Worm (Caenorhabditis elegans) whole organism, L3 larva: ENCODE results near the gene C06G4.4.

Experiments
- R02D3.7 ChIP-seq: fragments of 150-350 bp; optimal IDR thresholded peaks from 2 replicates; lab custom pipeline; 2014; ENCODE audit warnings: missing biosample characterization, missing genetic modification characterization
- ZK546.5 ChIP-seq: sonication (generic microtip); optimal IDR thresholded peaks from 2 replicates; lab custom pipeline; 2017; ENCODE audit warnings: missing biosample characterization, missing genetic modification characterization
- aly-2 ChIP-seq: fragments of 150-350 bp; optimal IDR thresholded peaks from 2 replicates; lab custom pipeline; 2014; ENCODE audit warnings: missing biosample characterization, missing genetic modification characterization
- ama-1 ChIP-seq: fragments of 150-350 bp; optimal IDR thresholded peaks from 2 replicates; lab custom pipeline; 2018
- ceh-16 ChIP-seq: sonication (generic microtip); optimal IDR thresholded peaks from 2 replicates; lab custom pipeline; 2017; ENCODE audit warnings: missing biosample characterization, missing genetic modification characterization
- ceh-28 ChIP-seq: fragments of 150-350 bp; optimal IDR thresholded peaks from 2 replicates; lab custom pipeline; 2014; ENCODE audit warnings: missing biosample characterization, missing genetic modification reagents, missing genetic modification characterization
- ceh-82 ChIP-seq: fragments of 150-350 bp; optimal IDR thresholded peaks from 2 replicates; lab custom pipeline; 2014; ENCODE audit warnings: missing biosample characterization, missing genetic modification characterization
- ceh-9 ChIP-seq: sonication (generic microtip); optimal IDR thresholded peaks from 2 replicates; lab custom pipeline; 2018; ENCODE audit warnings: missing biosample characterization, missing genetic modification characterization
- egl-27 ChIP-seq: sonication (generic microtip); optimal IDR thresholded peaks from 4 replicates; lab custom pipeline; 2017; ENCODE audit warnings: missing biosample characterization, missing genetic modification reagents, missing genetic modification characterization
- elt-1 ChIP-seq: fragments of 150-350 bp; optimal IDR thresholded peaks from 2 replicates; lab custom pipeline; 2014; ENCODE audit warnings: missing biosample characterization, missing genetic modification characterization
- elt-2 ChIP-seq: sonication (generic microtip); optimal IDR thresholded peaks from 2 replicates; lab custom pipeline; 2016; ENCODE audit warnings: missing genetic modification reagents, mild to moderate bottlenecking, missing genetic modification characterization, missing compliant biosample characterization
- eor-1 ChIP-seq, 2 experiments: fragments of 150-350 bp; optimal IDR thresholded peaks; 2 replicates each; lab custom pipeline; 2014 to 2018; ENCODE audit warnings: missing biosample characterization in 2 of 2, missing genetic modification characterization in 2 of 2
- fkh-10 ChIP-seq: sonication (generic microtip); optimal IDR thresholded peaks from 2 replicates; lab custom pipeline; 2017; ENCODE audit warnings: missing biosample characterization, missing genetic modification reagents, missing genetic modification characterization
- fos-1 ChIP-seq: fragments of 150-350 bp; optimal IDR thresholded peaks from 2 replicates; lab custom pipeline; 2014; ENCODE audit warnings: missing biosample characterization, missing genetic modification characterization
- hmg-11 ChIP-seq: sonication (generic microtip); optimal IDR thresholded peaks from 2 replicates; lab custom pipeline; 2016; ENCODE audit warnings: missing genetic modification characterization, missing compliant biosample characterization
- jun-1 ChIP-seq: fragments of 150-350 bp; optimal IDR thresholded peaks from 2 replicates; lab custom pipeline; 2014; ENCODE audit warnings: missing biosample characterization, missing genetic modification reagents, missing genetic modification characterization
- lin-15B ChIP-seq: fragments of 150-350 bp; optimal IDR thresholded peaks from 2 replicates; lab custom pipeline; 2014; ENCODE audit warnings: missing biosample characterization, missing genetic modification characterization
- lin-39 ChIP-seq: fragments of 150-350 bp; optimal IDR thresholded peaks from 2 replicates; lab custom pipeline; 2018; ENCODE audit warnings: missing biosample characterization, missing genetic modification reagents, missing genetic modification characterization
- lsy-12 ChIP-seq: sonication (generic microtip); optimal IDR thresholded peaks from 2 replicates; lab custom pipeline; 2016; ENCODE audit warnings: mild to moderate bottlenecking, missing genetic modification characterization, missing compliant biosample characterization
- mdl-1 ChIP-seq: fragments of 150-350 bp; optimal IDR thresholded peaks from 2 replicates; lab custom pipeline; 2014; ENCODE audit warnings: missing biosample characterization, missing genetic modification characterization
- mml-1 ChIP-seq: fragments of 150-350 bp; sonication (generic microtip); optimal IDR thresholded peaks from 3 replicates; lab custom pipeline; 2014; ENCODE audit warnings: missing biosample characterization, missing genetic modification characterization
- nfya-1 ChIP-seq: sonication (generic microtip); optimal IDR thresholded peaks from 2 replicates; lab custom pipeline; 2017; ENCODE audit warnings: missing genetic modification characterization, mild to moderate bottlenecking, missing compliant biosample characterization, antibody characterized with exemption, moderate library complexity; ENCODE audit not compliant: insufficient read depth
- nhr-11 ChIP-seq: fragments of 150-350 bp; optimal IDR thresholded peaks from 2 replicates; lab custom pipeline; 2014; ENCODE audit warnings: missing biosample characterization, missing genetic modification characterization
- nhr-23 ChIP-seq: fragments of 150-350 bp; optimal IDR thresholded peaks from 2 replicates; lab custom pipeline; 2014; ENCODE audit warnings: missing biosample characterization, missing genetic modification reagents, missing genetic modification characterization
- nhr-237 ChIP-seq: fragments of 150-350 bp; optimal IDR thresholded peaks from 2 replicates; lab custom pipeline; 2014; ENCODE audit warnings: missing biosample characterization, missing genetic modification characterization
- nhr-25 ChIP-seq: sonication (generic microtip); optimal IDR thresholded peaks from 2 replicates; lab custom pipeline; 2017; ENCODE audit warnings: missing biosample characterization, missing genetic modification characterization
- nhr-43 ChIP-seq: sonication (generic microtip); optimal IDR thresholded peaks from 2 replicates; lab custom pipeline; 2016; ENCODE audit warnings: mild to moderate bottlenecking, missing genetic modification characterization, missing compliant biosample characterization; ENCODE audit not compliant: poor library complexity, severe bottlenecking
- nhr-77 ChIP-seq: fragments of 150-350 bp; optimal IDR thresholded peaks from 2 replicates; lab custom pipeline; 2014; ENCODE audit warnings: missing biosample characterization, missing genetic modification characterization
- pha-4 ChIP-seq: fragments of 150-350 bp; optimal IDR thresholded peaks from 2 replicates; lab custom pipeline; 2014; ENCODE audit warnings: missing biosample characterization, missing genetic modification reagents, missing genetic modification characterization
- pqm-1 ChIP-seq: fragments of 150-350 bp; optimal IDR thresholded peaks from 2 replicates; lab custom pipeline; 2017; ENCODE audit warnings: missing biosample characterization, missing genetic modification characterization, inconsistent platforms
- sea-2 ChIP-seq: fragments of 150-350 bp; sonication (generic microtip); optimal IDR thresholded peaks from 4 replicates; lab custom pipeline; 2014; ENCODE audit warnings: missing biosample characterization, missing genetic modification reagents, missing genetic modification characterization
- skn-1 ChIP-seq: fragments of 150-350 bp; optimal IDR thresholded peaks from 2 replicates; lab custom pipeline; 2014; ENCODE audit warnings: missing biosample characterization, missing genetic modification characterization
- snpc-4 ChIP-seq: fragments of 150-350 bp; optimal IDR thresholded peaks from 2 replicates; lab custom pipeline; 2014; ENCODE audit warnings: missing biosample characterization, missing genetic modification characterization
- tbx-2 ChIP-seq: sonication (generic microtip); optimal IDR thresholded peaks from 2 replicates; lab custom pipeline; 2016; ENCODE audit warnings: mild to moderate bottlenecking, missing genetic modification characterization, missing compliant biosample characterization
- unc-39 ChIP-seq: sonication (generic microtip); optimal IDR thresholded peaks from 4 replicates; lab custom pipeline; 2017; ENCODE audit warnings: missing biosample characterization, missing genetic modification characterization
- unc-62 ChIP-seq: fragments of 150-350 bp; sonication (generic microtip); optimal IDR thresholded peaks from 4 replicates; lab custom pipeline; 2014; ENCODE audit warnings: missing biosample characterization, missing genetic modification reagents, missing genetic modification characterization
- ztf-11 ChIP-seq: fragments of 150-350 bp; optimal IDR thresholded peaks from 2 replicates; lab custom pipeline; 2014; ENCODE audit warnings: missing biosample characterization, missing genetic modification characterization
- ztf-4 ChIP-seq: fragments of 150-350 bp; optimal IDR thresholded peaks from 2 replicates; lab custom pipeline; 2014; ENCODE audit warnings: missing biosample characterization, missing genetic modification characterization

The C06G4.4 gene

ce11 chrIII:7977777-7978176, at the start of gene C06G4.4:
Gene C06G4.4, minus strand, starts transcription at chrIII:7977812.
- TF ChIP-seq mdl-1 (tag; lab: Kevin White, UChicago): no peak
- TF ChIP-seq fos-1 (tag; lab: Kevin White, UChicago): no peak
- TF ChIP-seq sea-2 (GFP tag; lab: Kevin White, UChicago): no peak
- no peak for TF ChIP-seq ztf-4 (tag; lab: Kevin White, UChicago)
- no peak for TF ChIP-seq elt-1
- TF ChIP-seq nhr-25 (tag; lab: Kevin White, UChicago): no peak
- no peak for TF ChIP-seq mml-1
- TF ChIP-seq aly-2 (tag; lab: Kevin White, UChicago): no peak
- TF ChIP-seq ceh-82 (tag; lab: Kevin White, UChicago): no peak
- no peak for TF ChIP-seq egl-27
- TF ChIP-seq tbx-2: no peak
- no peak for TF ChIP-seq lin-15B (tag; lab: Kevin White, UChicago)

- TF ChIP-seq unc-62 (GFP tag; lab: Kevin White, UChicago) (no peak), elt-2 (no peak), elt-1 (no peak), eor-1 (tag; optimal IDR thresholded peaks at IDR 0.05; lab: Kevin White, UChicago) (no peak), mdl-1 (tag; lab: Kevin White, UChicago) (no peak), nhr-11 (tag; lab: Kevin White, UChicago) (no peak), jun-1 (no peak), ceh-16 (tag; lab: Kevin White, UChicago) (no peak), ceh-82 (tag; lab: Kevin White, UChicago) (no peak), ZK546.5 (tag; lab: Kevin White, UChicago) (no peak), nhr-237 (tag; lab: Kevin White, UChicago) (no peak), unc-39 (tag; lab: Kevin White, UChicago) (no peak), nfya-1 (tag; lab: Kevin White, UChicago) (no peak)
These were observed 44.5 kb upstream of the C06G4.4 start, which contains the start of gene F44B9.2 for ce11 chrIII:8022077-8022476. Gene F44B9.2, plus strand, starts transcription at chrIII:8022463.

ce11 chrIII:8020823-8021332, 43.3 kb upstream of the C06G4.4 start, which contains the start of gene lin-36:
Gene lin-36, minus strand, starts transcription at chrIII:8020873.
- TF ChIP-seq lin-39 (tag; lab: Kevin White, UChicago) (peak; percentile 82), lin-15B (tag; lab: Kevin White, UChicago) (peak; percentile 85), ceh-16 (tag; lab: Kevin White, UChicago) (no peak), ceh-28 (tag; lab: Kevin White, UChicago) (peak; percentile 92), elt-2 (peak; percentile 46), nhr-77 (no peak), ama-1 (lab: Kevin White, UChicago) (no peak), nhr-43 (tag; lab: Kevin White, UChicago) (peak; percentile 58), snpc-4 (tag; lab: Kevin White, UChicago) (peak; percentile 64), skn-1 (peak; percentile 34), ZK546.5 (tag; lab: Kevin White, UChicago) (no peak), egl-27 (no peak), ceh-9 (tag; lab: Kevin White, UChicago) (no peak), jun-1 (peak; percentile 45), sea-2 (GFP tag; lab: Kevin White, UChicago) (peak; percentile 74), fkh-10 (GFP tag; lab: Kevin White, UChicago) (no peak), nhr-23 (tag; lab: Kevin White, UChicago) (peak; percentile 89), hmg-11 (peak; percentile 86), ztf-11 (tag; lab: Kevin White, UChicago) (no peak), pqm-1 (peak; percentile 7), tbx-2 (peak; percentile 52), pha-4 (tag; lab: Kevin White, UChicago) (peak; percentile 84), R02D3.7 (tag; lab: Kevin White, UChicago) (peak; percentile 63), nhr-25 (tag; lab: Kevin White, UChicago) (peak; percentile 90), lsy-12 (peak; percentile 64), nfya-1 (tag; lab: Kevin White, UChicago) (peak; percentile 86)
